Fruit fly (Drosophila melanogaster) whole organism, prepupa: ENCODE measurements around the gene CG6712.

Experiments used
- CG11762 ChIP-seq: fragments of 200-800 bp; sonication (Bioruptor generic); optimal IDR thresholded peaks from 3 replicates; lab custom pipeline; 2016; ENCODE audit warnings: missing biosample characterization, missing genetic modification characterization; ENCODE audit not compliant: insufficient read depth
- CG11902 ChIP-seq: fragments of 200-800 bp; sonication (Bioruptor generic); optimal IDR thresholded peaks from 3 replicates; lab custom pipeline; 2016; ENCODE audit warnings: missing biosample characterization, missing genetic modification characterization
- CG15336 ChIP-seq: fragments of 200-800 bp; sonication (Bioruptor generic); IDR thresholded peaks from 2 replicates; pipeline ENCODE4 v1.3.6; 2022; ENCODE audit warnings: missing biosample characterization, missing genetic modification characterization
- CG32006 ChIP-seq: fragments of 200-800 bp; sonication (Bioruptor generic); optimal IDR thresholded peaks from 3 replicates; lab custom pipeline; 2017; ENCODE audit warnings: missing biosample characterization, mild to moderate bottlenecking, missing genetic modification characterization
- CG34406 ChIP-seq: fragments of 200-800 bp; sonication (Bioruptor generic); optimal IDR thresholded peaks from 3 replicates; lab custom pipeline; 2016; ENCODE audit warnings: missing biosample characterization, missing genetic modification characterization
- CG6163 ChIP-seq: fragments of 200-800 bp; sonication (Bioruptor generic); IDR thresholded peaks from 3 replicates; pipeline ENCODE4 v1.3.6; 2022; ENCODE audit warnings: missing biosample characterization, missing genetic modification characterization
- CG6854 ChIP-seq: fragments of 200-800 bp; sonication (Bioruptor generic); optimal IDR thresholded peaks from 2 replicates; lab custom pipeline; 2017; ENCODE audit warnings: missing biosample characterization, mild to moderate bottlenecking, missing genetic modification characterization
- CG7368 ChIP-seq: fragments of 200-800 bp; sonication (Bioruptor generic); optimal IDR thresholded peaks from 3 replicates; lab custom pipeline; 2016; ENCODE audit warnings: missing biosample characterization, missing genetic modification characterization
- CG9139 ChIP-seq: fragments of 200-800 bp; sonication (Bioruptor generic); optimal IDR thresholded peaks from 3 replicates; lab custom pipeline; 2017; ENCODE audit warnings: missing biosample characterization, mild to moderate bottlenecking, missing genetic modification characterization
- Ets21C ChIP-seq: fragments of 200-800 bp; sonication (Bioruptor generic); optimal IDR thresholded peaks from 3 replicates; lab custom pipeline; 2016; ENCODE audit warnings: missing biosample characterization, missing genetic modification characterization
- Hr4 ChIP-seq: fragments of 200-800 bp; sonication (Bioruptor generic); optimal IDR thresholded peaks from 3 replicates; lab custom pipeline; 2016; ENCODE audit warnings: missing biosample characterization, missing genetic modification characterization
- Lpt ChIP-seq: fragments of 200-800 bp; sonication (Bioruptor generic); optimal IDR thresholded peaks from 3 replicates; lab custom pipeline; 2016; ENCODE audit warnings: missing biosample characterization, missing genetic modification characterization
- Met ChIP-seq: fragments of 200-800 bp; sonication (Bioruptor generic); optimal IDR thresholded peaks from 3 replicates; lab custom pipeline; 2016; ENCODE audit warnings: missing biosample characterization, missing genetic modification characterization
- OdsH ChIP-seq: fragments of 200-800 bp; sonication (Bioruptor generic); optimal IDR thresholded peaks from 3 replicates; lab custom pipeline; 2016; ENCODE audit warnings: missing biosample characterization, missing genetic modification characterization
- Smox ChIP-seq: fragments of 200-800 bp; sonication (Bioruptor generic); optimal IDR thresholded peaks from 3 replicates; lab custom pipeline; 2016; ENCODE audit warnings: missing biosample characterization, missing genetic modification characterization
- Sox14 ChIP-seq: fragments of 200-800 bp; sonication (Bioruptor generic); optimal IDR thresholded peaks from 3 replicates; lab custom pipeline; 2016; ENCODE audit warnings: missing biosample characterization, missing genetic modification characterization
- acj6 ChIP-seq: fragments of 200-800 bp; sonication (Bioruptor generic); optimal IDR thresholded peaks from 3 replicates; lab custom pipeline; 2016; ENCODE audit warnings: missing biosample characterization, missing genetic modification characterization
- cyc ChIP-seq: fragments of 200-800 bp; sonication (Bioruptor generic); optimal IDR thresholded peaks from 3 replicates; lab custom pipeline; 2016; ENCODE audit warnings: missing biosample characterization, missing genetic modification characterization
- esn ChIP-seq: fragments of 200-800 bp; sonication (Bioruptor generic); optimal IDR thresholded peaks from 2 replicates; lab custom pipeline; 2016; ENCODE audit warnings: missing biosample characterization, mild to moderate bottlenecking, missing genetic modification characterization, moderate library complexity
- fkh ChIP-seq: fragments of 200-800 bp; sonication (Bioruptor generic); optimal IDR thresholded peaks from 3 replicates; lab custom pipeline; 2017; ENCODE audit warnings: missing biosample characterization, mild to moderate bottlenecking, missing genetic modification characterization, moderate library complexity
- salr ChIP-seq, 2 experiments: fragments of 200-800 bp; sonication (Bioruptor generic); optimal IDR thresholded peaks; 3 replicates each; lab custom pipeline; 2016 to 2018; ENCODE audit warnings: missing biosample characterization in 2 of 2, missing genetic modification characterization in 2 of 2, mild to moderate bottlenecking in 1 of 2
- spab ChIP-seq: fragments of 200-800 bp; sonication (Bioruptor generic); optimal IDR thresholded peaks from 2 replicates; lab custom pipeline; 2017; ENCODE audit warnings: missing biosample characterization, mild to moderate bottlenecking, missing genetic modification characterization, missing genetic modification reagents

The CG6712 gene

DNA sequence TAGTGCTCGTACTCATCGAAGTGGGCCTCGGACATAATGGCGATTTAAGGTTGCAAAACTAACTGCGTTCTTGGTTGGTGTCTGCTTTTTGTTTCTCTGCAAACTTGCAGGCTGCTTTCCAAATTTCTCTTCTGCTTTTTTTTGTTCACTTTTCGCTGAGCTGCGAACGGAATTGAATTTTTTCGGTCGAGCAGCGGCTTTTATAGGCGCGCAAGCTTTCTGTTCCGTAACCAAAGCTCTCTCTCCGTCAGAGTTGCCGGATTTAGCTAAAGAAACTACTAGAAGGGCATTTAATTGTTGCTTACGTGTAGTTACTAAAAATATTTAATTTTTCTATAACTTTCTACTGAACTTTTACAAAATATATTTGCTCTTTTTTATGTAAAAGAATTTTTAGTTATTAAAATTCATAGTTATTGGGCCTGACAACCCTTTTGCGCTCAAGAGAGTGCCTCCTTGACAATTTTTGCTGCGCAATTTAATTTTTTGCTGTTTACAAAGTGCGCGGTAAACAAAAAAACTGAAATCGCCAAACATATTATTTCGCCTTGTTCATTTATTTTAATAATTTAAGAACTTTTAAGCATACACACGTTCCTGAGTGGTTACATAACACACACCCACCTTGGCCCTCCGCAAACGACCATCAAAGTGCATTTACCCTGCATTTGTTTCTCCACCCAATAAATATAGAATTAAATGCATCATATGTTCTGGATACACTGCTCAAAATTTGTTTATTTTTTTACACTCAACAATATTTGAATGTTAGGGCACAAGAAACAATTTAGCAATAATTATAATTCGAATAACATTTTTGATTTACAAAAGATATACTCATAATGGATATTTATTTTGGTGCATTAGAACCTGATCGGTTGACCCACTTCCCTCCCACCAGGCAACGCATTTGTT lies 50.1 kb downstream of the CG6712 start, which contains the start of gene CG6770 (continued):
- TF ChIP-seq esn (GFP tag; lab: Kevin White, UChicago) (peak; percentile 93), CG7368 (peak; percentile 66), CG9139 (GFP tag; lab: Kevin White, UChicago) (peak; percentile 72), cyc (GFP tag; lab: Kevin White, UChicago) (peak; percentile 80), fkh (peak; percentile 74), acj6 (peak; percentile 89), Hr4 (GFP tag; lab: Kevin White, UChicago) (peak; percentile 85), CG15336 (GFP tag; lab: Robert Waterston, UW) (peak; percentile 92), Ets21C (GFP tag; lab: Kevin White, UChicago) (peak; percentile 79), CG34406 (peak; percentile 89)

DNA sequence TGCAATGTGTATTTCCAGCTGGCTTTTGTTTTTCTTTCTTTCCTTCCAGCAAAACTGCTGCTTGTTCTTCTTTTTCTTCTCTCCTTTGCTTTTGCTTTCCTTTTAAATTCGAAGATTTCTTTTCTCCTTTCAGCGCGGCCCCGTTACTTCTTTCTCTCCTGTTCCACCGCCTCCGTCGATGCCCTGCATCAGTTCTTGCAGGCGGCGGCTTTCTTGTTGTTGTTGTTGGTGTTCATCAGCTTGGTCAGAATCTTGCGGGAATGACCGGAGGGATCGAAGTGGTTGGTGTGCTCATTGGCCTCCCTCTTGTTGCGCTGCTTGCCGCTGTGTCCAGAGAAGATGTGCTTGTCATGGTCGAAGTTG lies 50.8 kb downstream of the CG6712 start:
- TF ChIP-seq Lpt (GFP tag; lab: Kevin White, UChicago): no peak
- TF ChIP-seq CG11762 (GFP tag; lab: Kevin White, UChicago): no peak
- TF ChIP-seq Smox (GFP tag; lab: Kevin White, UChicago): no peak
- TF ChIP-seq CG11902 (GFP tag; lab: Kevin White, UChicago): no peak
- TF ChIP-seq OdsH (GFP tag; lab: Kevin White, UChicago): no peak
- no peak for TF ChIP-seq Ets21C (GFP tag; lab: Kevin White, UChicago)
- TF ChIP-seq salr (GFP tag; optimal IDR thresholded peaks at IDR 0.05; lab: Kevin White, UChicago): no peak
- TF ChIP-seq spab (GFP tag; lab: Kevin White, UChicago): no peak
- TF ChIP-seq acj6: no peak
- TF ChIP-seq cyc (GFP tag; lab: Kevin White, UChicago): no peak
- TF ChIP-seq CG6854: no peak
- no peak for TF ChIP-seq Met (GFP tag; lab: Kevin White, UChicago)
- no peak for TF ChIP-seq CG6163 (GFP tag; lab: Robert Waterston, UW)
- no peak for TF ChIP-seq Sox14
- no peak for TF ChIP-seq CG32006 (GFP tag; lab: Kevin White, UChicago)
